Fruit fly (Drosophila melanogaster) whole organism: ENCODE results near the gene Syx5.

Source experiments
- CG8478 ChIP-seq: fragments of >200 bp; optimal IDR thresholded peaks from 2 replicates; lab custom pipeline; 2018; ENCODE audit warnings: inconsistent platforms
- usp ChIP-seq: fragments of >200 bp; optimal IDR thresholded peaks from 2 replicates; lab custom pipeline; 2017; ENCODE audit warnings: missing biosample characterization, missing genetic modification characterization, mixed read lengths

dm6 chr2L:16316410-16316809 is 9.3 kb downstream of the Syx5 start:
- TF ChIP-seq usp (GFP tag; lab: Kevin White, UChicago) (no peak), CG8478 (no peak)
